Fruit fly (Drosophila melanogaster): ENCODE results near the gene spen.

DNA sequence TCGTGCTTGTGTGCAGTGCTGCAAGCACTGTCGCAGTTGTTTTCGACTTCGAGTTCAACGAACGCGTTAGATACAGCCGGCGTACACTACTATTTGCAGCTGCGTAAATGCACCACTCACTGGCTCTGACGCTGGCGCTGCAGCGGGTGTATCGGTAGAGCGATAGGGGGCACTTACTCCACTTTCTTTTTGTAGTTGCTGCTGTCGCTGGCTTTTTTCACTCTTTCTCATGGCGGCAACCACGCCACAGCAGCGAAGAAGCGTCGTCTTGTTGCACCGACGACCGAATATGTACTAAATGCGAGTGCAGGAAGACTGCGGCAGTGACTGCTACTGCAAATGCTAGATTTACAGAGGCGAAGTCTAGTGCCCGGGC is 37.4 kb upstream of the spen start, which contains the start of gene CG4822:
- TF ChIP-seq dmrt11E (tag; optimal IDR thresholded peaks at IDR 0.05) (no peak), CG18764 (GFP tag; optimal IDR thresholded peaks at IDR 0.05) (no peak), CG11560 (tag; IDR thresholded peaks at IDR 0.05) (no peak), Drgx (GFP tag; IDR thresholded peaks at IDR 0.05) (no peak), CG17359 (tag; optimal IDR thresholded peaks at IDR 0.05) (no peak), Dll (GFP tag; IDR thresholded peaks at IDR 0.05; ENCODE audit: partially characterized antibody) (no peak), CG13424 (tag; optimal IDR thresholded peaks at IDR 0.05) (no peak)
